Worm (Caenorhabditis elegans): ENCODE data around the gene srt-6.

Gene srt-6

ce11 chrV:7434805-7435363 is 26.3 kb upstream of the srt-6 start:
- TF ChIP-seq mel-28 (tag; optimal IDR thresholded peaks at IDR 0.05; ENCODE audit: borderline replicate concordance) (no peak), ama-1 (optimal IDR thresholded peaks at IDR 0.05) (peak; percentile 67), ama-1 (GFP tag; optimal IDR thresholded peaks at IDR 0.05) (no peak), attf-5 (GFP tag; optimal IDR thresholded peaks at IDR 0.05) (peak; percentile 32), ztf-6 (GFP tag; IDR thresholded peaks at IDR 0.05) (no peak), ceh-58 (GFP tag; IDR thresholded peaks at IDR 0.05) (no peak), F22D6.2 (tag; optimal IDR thresholded peaks at IDR 0.05) (no peak), cebp-2 (GFP tag; IDR thresholded peaks at IDR 0.05) (no peak), lin-54 (GFP tag; optimal IDR thresholded peaks at IDR 0.05) (peak; percentile 9), sptf-2 (GFP tag; optimal IDR thresholded peaks at IDR 0.05) (no peak), hrde-1 (tag; optimal IDR thresholded peaks at IDR 0.05; ENCODE audit: borderline replicate concordance) (no peak), let-607 (tag; optimal IDR thresholded peaks at IDR 0.05) (no peak), madf-8 (GFP tag; conservative IDR thresholded peaks at IDR 0.05) (no peak), unc-130 (GFP tag; optimal IDR thresholded peaks at IDR 0.05) (no peak), K11D2.4 (GFP tag; IDR thresholded peaks at IDR 0.05) (0 out of 2 replicates have a peak, but pooled peaks have one; percentile 30), nfya-2 (GFP tag; IDR thresholded peaks at IDR 0.05) (no peak), gei-17 (GFP tag; optimal IDR thresholded peaks at IDR 0.05) (no peak), nfyb-1 (GFP tag; IDR thresholded peaks at IDR 0.05) (peak; percentile 55), zfh-2 (GFP tag; conservative IDR thresholded peaks at IDR 0.05) (no peak), somi-1 (GFP tag; optimal IDR thresholded peaks at IDR 0.05) (peak; percentile 50), ceh-79 (tag; optimal IDR thresholded peaks at IDR 0.05) (no peak), C06A6.2 (GFP tag; conservative IDR thresholded peaks at IDR 0.05) (no peak), mcd-1 (GFP tag; IDR thresholded peaks at IDR 0.05) (0 out of 2 replicates have a peak, but pooled peaks have one; percentile 6), nhr-80 (tag; optimal IDR thresholded peaks at IDR 0.05) (peak; percentile 45), cebp-1 (GFP tag; IDR thresholded peaks at IDR 0.05) (no peak), cebp-1 (tag; optimal IDR thresholded peaks at IDR 0.05) (peak; percentile 52), unc-62 (GFP tag; optimal IDR thresholded peaks at IDR 0.05) (no peak), ccch-3 (GFP tag; optimal IDR thresholded peaks at IDR 0.05) (no peak), ZK185.1 (tag; optimal IDR thresholded peaks at IDR 0.05; ENCODE audit: poor library complexity, severe bottlenecking) (peak; percentile 9), ceh-27 (GFP tag; optimal IDR thresholded peaks at IDR 0.05) (peak; percentile 52), Y79H2A.3 (GFP tag; conservative IDR thresholded peaks at IDR 0.05) (no peak), pha-4 (tag; optimal IDR thresholded peaks at IDR 0.05) (peak; percentile 76), egl-44 (GFP tag; IDR thresholded peaks at IDR 0.05) (no peak), ztf-3 (GFP tag; optimal IDR thresholded peaks at IDR 0.05) (no peak), K12H6.12 (tag; optimal IDR thresholded peaks at IDR 0.05) (peak; percentile 50), hmg-1.2 (GFP tag; IDR thresholded peaks at IDR 0.05) (peak; percentile 32; the same call in 1 of the 2 replicates), Y56A3A.18 (GFP tag; IDR thresholded peaks at IDR 0.05) (0 out of 2 replicates have a peak, but pooled peaks have one; percentile 29), sea-2 (GFP tag; IDR thresholded peaks at IDR 0.05) (no peak), F10E7.11 (tag; optimal IDR thresholded peaks at IDR 0.05) (no peak), tlf-1 (GFP tag; optimal IDR thresholded peaks at IDR 0.05) (peak; percentile 13), ceh-100 (GFP tag; IDR thresholded peaks at IDR 0.05) (no peak), tbx-9 (tag; optimal IDR thresholded peaks at IDR 0.05; ENCODE audit: borderline replicate concordance) (no peak), madf-10 (tag; optimal IDR thresholded peaks at IDR 0.05) (peak; percentile 24), chd-7 (tag; optimal IDR thresholded peaks at IDR 0.05) (peak; percentile 25), attf-3 (GFP tag; conservative IDR thresholded peaks at IDR 0.05) (no peak), F57C9.4 (tag; optimal IDR thresholded peaks at IDR 0.05) (no peak), lsy-27 (tag; optimal IDR thresholded peaks at IDR 0.05; ENCODE audit: borderline replicate concordance, insufficient read depth) (no peak), bed-1 (GFP tag; IDR thresholded peaks at IDR 0.05) (no peak)

All from whole organism, young adult.